Fruit fly (Drosophila melanogaster) whole organism, prepupa: ENCODE measurements around the gene TfIIFalpha.

ENCODE experiments used
- CG11902 ChIP-seq: fragments of 200-800 bp; sonication (Bioruptor generic); optimal IDR thresholded peaks from 3 replicates; lab custom pipeline; 2016; ENCODE audit warnings: missing biosample characterization, missing genetic modification characterization
- CG16779 ChIP-seq: fragments of 200-800 bp; sonication (Bioruptor generic); optimal IDR thresholded peaks from 3 replicates; lab custom pipeline; 2017; ENCODE audit warnings: missing biosample characterization, mild to moderate bottlenecking, missing genetic modification characterization
- CG3032 ChIP-seq: fragments of 200-800 bp; optimal IDR thresholded peaks from 2 replicates; lab custom pipeline; 2019; ENCODE audit warnings: missing biosample characterization, mild to moderate bottlenecking, missing genetic modification characterization, moderate library complexity
- CG4318 ChIP-seq: fragments of 200-800 bp; sonication (Bioruptor generic); optimal IDR thresholded peaks from 3 replicates; lab custom pipeline; 2017; ENCODE audit warnings: missing biosample characterization, mild to moderate bottlenecking, missing genetic modification characterization
- CG6276 ChIP-seq: fragments of 200-800 bp; sonication (Bioruptor generic); optimal IDR thresholded peaks from 2 replicates; lab custom pipeline; 2017; ENCODE audit warnings: missing biosample characterization, mild to moderate bottlenecking, missing genetic modification characterization
- CG6808 ChIP-seq: fragments of 200-800 bp; sonication (Bioruptor generic); optimal IDR thresholded peaks from 3 replicates; lab custom pipeline; 2017; ENCODE audit warnings: missing biosample characterization, missing genetic modification characterization, mild to moderate bottlenecking, moderate library complexity, missing genetic modification reagents
- Eip78C ChIP-seq: fragments of 200-800 bp; sonication (Bioruptor generic); peaks from one replicate; lab custom pipeline; 2016; ENCODE audit warnings: missing biosample characterization, missing genetic modification characterization
- Hr39 ChIP-seq: fragments of 200-800 bp; sonication (Bioruptor generic); optimal IDR thresholded peaks from 2 replicates; lab custom pipeline; 2016; ENCODE audit warnings: missing biosample characterization, missing genetic modification characterization
- OdsH ChIP-seq: fragments of 200-800 bp; sonication (Bioruptor generic); optimal IDR thresholded peaks from 3 replicates; lab custom pipeline; 2016; ENCODE audit warnings: missing biosample characterization, missing genetic modification characterization
- topi ChIP-seq: fragments of 200-800 bp; sonication (Bioruptor generic); optimal IDR thresholded peaks from 3 replicates; lab custom pipeline; 2016; ENCODE audit warnings: missing biosample characterization, missing genetic modification characterization

DNA sequence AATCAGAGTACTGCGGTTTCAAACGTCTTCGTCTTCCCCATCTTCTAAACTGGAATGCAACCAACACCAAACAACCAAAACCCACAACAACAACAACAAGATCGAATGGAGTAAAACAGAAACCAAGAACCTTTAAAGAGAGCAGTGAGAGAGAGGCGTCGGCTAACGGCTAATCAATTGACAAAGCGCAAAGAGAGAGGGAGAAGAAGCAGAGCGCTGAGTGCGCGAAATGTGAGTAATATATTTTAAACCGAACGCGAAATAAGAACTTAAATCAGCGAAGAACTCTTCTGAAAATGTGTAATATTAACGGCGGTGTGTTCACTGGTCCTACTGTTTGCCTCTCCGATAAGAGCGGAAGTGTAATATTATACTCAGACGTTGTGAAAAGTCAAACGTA, 27.3 kb downstream of the TfIIFalpha start:
- no peak for TF ChIP-seq Hr39
- TF ChIP-seq OdsH = no peak
- TF ChIP-seq CG4318 (GFP tag; lab: Kevin White, UChicago) = no peak
- peak; percentile 11 for TF ChIP-seq CG6276 (GFP tag; lab: Kevin White, UChicago)
- TF ChIP-seq CG6808 (GFP tag; lab: Kevin White, UChicago) = no peak
- TF ChIP-seq Eip78C (GFP tag; lab: Kevin White, UChicago) = no peak
- TF ChIP-seq CG3032 = no peak
- TF ChIP-seq CG11902 (GFP tag; lab: Kevin White, UChicago) = no peak
- TF ChIP-seq topi (GFP tag; lab: Kevin White, UChicago) = no peak
- TF ChIP-seq CG16779 (tag; lab: Kevin White, UChicago) = no peak
